Fruit fly (Drosophila melanogaster) whole organism, embryonic: Measurements from ENCODE around the gene CG4230.
A peak's percentile ranks its signal among the peaks of the same experiment; 100 is the strongest.

ENCODE experiments used
- Abd-B ChIP-seq: fragments of 200-800 bp; sonication (Bioruptor generic); optimal IDR thresholded peaks from 2 replicates; lab custom pipeline; 2018; ENCODE audit warnings: missing biosample characterization, mild to moderate bottlenecking, missing genetic modification characterization, moderate library complexity
- C15 ChIP-seq: fragments of 200-800 bp; sonication (Bioruptor generic); IDR thresholded peaks from 3 replicates; pipeline ENCODE4 v1.3.6; 2022; ENCODE audit warnings: missing biosample characterization, missing genetic modification characterization
- CG10147 ChIP-seq: fragments of 200-800 bp; sonication (Bioruptor generic); optimal IDR thresholded peaks from 2 replicates; lab custom pipeline; 2019; ENCODE audit warnings: missing biosample characterization, mild to moderate bottlenecking, missing genetic modification characterization, moderate library complexity
- CG10209 ChIP-seq: fragments of 200-800 bp; sonication (Bioruptor generic); optimal IDR thresholded peaks from 3 replicates; lab custom pipeline; 2017; ENCODE audit warnings: missing biosample characterization, mild to moderate bottlenecking, missing genetic modification characterization, missing genetic modification reagents
- CG10274 ChIP-seq: fragments of 200-800 bp; sonication (Bioruptor generic); optimal IDR thresholded peaks from 3 replicates; lab custom pipeline; 2017; ENCODE audit warnings: missing biosample characterization, mild to moderate bottlenecking, missing genetic modification characterization
- CG12236 ChIP-seq: fragments of 200-800 bp; sonication (Bioruptor generic); optimal IDR thresholded peaks from 2 replicates; lab custom pipeline; 2016; ENCODE audit warnings: missing biosample characterization, missing genetic modification characterization
- CG13775 ChIP-seq: fragments of 200-800 bp; sonication (Bioruptor generic); optimal IDR thresholded peaks from 3 replicates; lab custom pipeline; 2017; ENCODE audit warnings: missing biosample characterization, mild to moderate bottlenecking, missing genetic modification characterization
- CG14014 ChIP-seq: fragments of 200-800 bp; sonication (Bioruptor generic); IDR thresholded peaks from 2 replicates; pipeline ENCODE4 v1.3.6; 2022; ENCODE audit warnings: missing biosample characterization, missing genetic modification characterization
- CG1647 ChIP-seq: fragments of 200-800 bp; sonication (Bioruptor generic); optimal IDR thresholded peaks from 3 replicates; lab custom pipeline; 2016; ENCODE audit warnings: missing biosample characterization, missing genetic modification characterization
- CG16863 ChIP-seq: fragments of 200-800 bp; sonication (Bioruptor generic); optimal IDR thresholded peaks from 3 replicates; lab custom pipeline; 2016; ENCODE audit warnings: missing biosample characterization, missing genetic modification characterization
- CG17802 ChIP-seq: fragments of 200-800 bp; sonication (Bioruptor generic); optimal IDR thresholded peaks from 2 replicates; lab custom pipeline; 2018; ENCODE audit warnings: missing biosample characterization, mild to moderate bottlenecking, missing genetic modification characterization, moderate library complexity
- CG18262 ChIP-seq: fragments of 200-800 bp; optimal IDR thresholded peaks from 3 replicates; lab custom pipeline; 2019; ENCODE audit warnings: missing biosample characterization, mild to moderate bottlenecking, missing genetic modification characterization, moderate library complexity
- CG18476 ChIP-seq: fragments of 200-800 bp; sonication (Bioruptor generic); optimal IDR thresholded peaks from 2 replicates; lab custom pipeline; 2016; ENCODE audit warnings: missing biosample characterization, mild to moderate bottlenecking, missing genetic modification characterization
- CG2129 ChIP-seq: fragments of 200-800 bp; sonication (Bioruptor generic); IDR thresholded peaks from 2 replicates; pipeline ENCODE4 v1.3.6; 2022; ENCODE audit warnings: missing biosample characterization, missing genetic modification characterization; ENCODE audit not compliant: partially characterized antibody
- CG2678 ChIP-seq: fragments of 200-800 bp; sonication (Bioruptor generic); optimal IDR thresholded peaks from 3 replicates; lab custom pipeline; 2019; ENCODE audit warnings: missing biosample characterization, mild to moderate bottlenecking, missing genetic modification characterization, moderate library complexity
- CG30020 ChIP-seq: fragments of 200-800 bp; optimal IDR thresholded peaks from 2 replicates; lab custom pipeline; 2019; ENCODE audit warnings: missing biosample characterization, mild to moderate bottlenecking, missing genetic modification characterization, moderate library complexity
- CG6765 ChIP-seq: fragments of 200-800 bp; sonication (Bioruptor generic); optimal IDR thresholded peaks from 3 replicates; lab custom pipeline; 2017; ENCODE audit warnings: missing biosample characterization, mild to moderate bottlenecking, missing genetic modification characterization
- CG7357 ChIP-seq: fragments of 200-800 bp; sonication (Bioruptor generic); IDR thresholded peaks from 3 replicates; pipeline ENCODE4 v1.3.6; 2022; ENCODE audit warnings: missing biosample characterization, missing genetic modification characterization
- CG7928 ChIP-seq: fragments of 200-800 bp; sonication (Bioruptor generic); optimal IDR thresholded peaks from 2 replicates; lab custom pipeline; 2017; ENCODE audit warnings: missing biosample characterization, mild to moderate bottlenecking, missing genetic modification characterization
- CG8765 ChIP-seq: fragments of 200-800 bp; sonication (Bioruptor generic); IDR thresholded peaks from 2 replicates; pipeline ENCODE4 v1.3.6; 2022; ENCODE audit warnings: missing biosample characterization, missing genetic modification characterization
- CHES-1-like ChIP-seq: fragments of 200-800 bp; sonication (Bioruptor generic); optimal IDR thresholded peaks from 2 replicates; lab custom pipeline; 2016; ENCODE audit warnings: missing biosample characterization, missing genetic modification characterization
- Dip2 ChIP-seq: fragments of 200-800 bp; sonication (Bioruptor generic); IDR thresholded peaks from 2 replicates; pipeline ENCODE4 v1.3.6; 2022; ENCODE audit warnings: missing biosample characterization, missing genetic modification characterization
- Fer1 ChIP-seq: fragments of 200-800 bp; sonication (Bioruptor generic); optimal IDR thresholded peaks from 2 replicates; lab custom pipeline; 2017; ENCODE audit warnings: missing biosample characterization, mild to moderate bottlenecking, missing genetic modification characterization
- HLH54F ChIP-seq: fragments of 200-800 bp; sonication (Bioruptor generic); optimal IDR thresholded peaks from 3 replicates; lab custom pipeline; 2016; ENCODE audit warnings: missing biosample characterization, missing genetic modification characterization
- HmgD ChIP-seq: fragments of 200-800 bp; sonication (Bioruptor generic); optimal IDR thresholded peaks from 3 replicates; lab custom pipeline; 2016; ENCODE audit warnings: missing biosample characterization, missing genetic modification characterization
- Hmx ChIP-seq: fragments of 200-800 bp; sonication (Bioruptor generic); optimal IDR thresholded peaks from 2 replicates; lab custom pipeline; 2016; ENCODE audit warnings: missing biosample characterization, missing genetic modification characterization
- MBD-R2 ChIP-seq: fragments of 200-800 bp; sonication (Bioruptor generic); IDR thresholded peaks from 2 replicates; pipeline ENCODE4 v1.3.6; 2022; ENCODE audit warnings: missing biosample characterization, missing genetic modification characterization
- NK7.1 ChIP-seq: fragments of 200-800 bp; sonication (Bioruptor generic); optimal IDR thresholded peaks from 3 replicates; lab custom pipeline; 2016; ENCODE audit warnings: missing biosample characterization, missing genetic modification characterization
- Nf-YA ChIP-seq: fragments of 200-800 bp; sonication (Bioruptor generic); IDR thresholded peaks from 2 replicates; pipeline ENCODE4 v1.3.6; 2022; ENCODE audit warnings: missing biosample characterization, missing genetic modification characterization
- Sox102F ChIP-seq: fragments of 200-800 bp; sonication (Bioruptor generic); optimal IDR thresholded peaks from 2 replicates; lab custom pipeline; 2018; ENCODE audit warnings: missing biosample characterization, mild to moderate bottlenecking, missing genetic modification characterization, moderate library complexity
- Xrp1 ChIP-seq: fragments of 200-800 bp; sonication (Bioruptor generic); IDR thresholded peaks from 2 replicates; pipeline ENCODE4 v1.3.6; 2022; ENCODE audit warnings: missing biosample characterization, missing genetic modification characterization
- ato ChIP-seq: fragments of 200-800 bp; sonication (Bioruptor generic); IDR thresholded peaks from 2 replicates; pipeline ENCODE4 v1.3.6; 2022; ENCODE audit warnings: missing biosample characterization, missing genetic modification characterization; ENCODE audit not compliant: partially characterized antibody
- cas ChIP-seq: fragments of 200-800 bp; sonication (Bioruptor generic); IDR thresholded peaks from 2 replicates; pipeline ENCODE4 v1.3.6; 2022; ENCODE audit warnings: missing biosample characterization, missing genetic modification characterization
- chif ChIP-seq, 2 experiments: fragments of 200-800 bp; sonication (Bioruptor generic); optimal IDR thresholded peaks; 3 replicates each; lab custom pipeline; 2016; ENCODE audit warnings: missing biosample characterization in 2 of 2, missing genetic modification characterization in 2 of 2
- corto ChIP-seq: fragments of 200-800 bp; sonication (Bioruptor generic); optimal IDR thresholded peaks from 2 replicates; lab custom pipeline; 2016; ENCODE audit warnings: missing biosample characterization, mild to moderate bottlenecking, missing genetic modification characterization, moderate library complexity
- da ChIP-seq: fragments of 200-800 bp; sonication (Bioruptor generic); optimal IDR thresholded peaks from 2 replicates; lab custom pipeline; 2016; ENCODE audit warnings: missing biosample characterization, missing genetic modification characterization
- dan ChIP-seq: fragments of 200-800 bp; sonication (Bioruptor generic); IDR thresholded peaks from 2 replicates; pipeline ENCODE4 v1.3.6; 2022; ENCODE audit warnings: missing biosample characterization, missing genetic modification characterization
- jumu ChIP-seq: fragments of 200-800 bp; sonication (Bioruptor generic); optimal IDR thresholded peaks from 3 replicates; lab custom pipeline; 2016; ENCODE audit warnings: missing biosample characterization, missing genetic modification characterization
- kah ChIP-seq: fragments of 200-800 bp; sonication (Bioruptor generic); optimal IDR thresholded peaks from 2 replicates; lab custom pipeline; 2018; ENCODE audit warnings: missing biosample characterization, mild to moderate bottlenecking, missing genetic modification characterization
- kay ChIP-seq: fragments of 200-800 bp; sonication (Bioruptor generic); optimal IDR thresholded peaks from 2 replicates; lab custom pipeline; 2016; ENCODE audit warnings: missing biosample characterization, missing genetic modification characterization
- lilli ChIP-seq: fragments of 200-800 bp; sonication (Bioruptor generic); optimal IDR thresholded peaks from 3 replicates; lab custom pipeline; 2016; ENCODE audit warnings: missing biosample characterization, missing genetic modification characterization
- lov ChIP-seq, 2 experiments: fragments of 200-800 bp in 1 of 2; fragments of >200 bp in 1 of 2; sonication (Bioruptor generic) in 1 of 2; IDR thresholded peaks in 1 of 2; optimal IDR thresholded peaks in 1 of 2; 2 replicates in 1 of 2; 3 replicates in 1 of 2; pipeline versions ENCODE4 v1.3.6 to Lab custom; 2017 to 2022; ENCODE audit warnings: missing biosample characterization in 1 of 2, missing genetic modification characterization in 1 of 2
- pan ChIP-seq, 4 experiments: fragments of >200 bp in 3 of 4; fragments of 200-800 bp in 1 of 4; sonication (Bioruptor generic) in 1 of 4; optimal IDR thresholded peaks in 3 of 4; IDR thresholded peaks in 1 of 4; 2 replicates each; pipeline versions ENCODE4 v1.3.6 to Lab custom; 2017 to 2022; ENCODE audit warnings: missing biosample characterization in 2 of 4, missing genetic modification characterization in 2 of 4, mixed read lengths in 1 of 4
- pzg ChIP-seq: fragments of 200-800 bp; sonication (Bioruptor generic); optimal IDR thresholded peaks from 3 replicates; lab custom pipeline; 2018; ENCODE audit warnings: missing biosample characterization, mild to moderate bottlenecking, missing genetic modification characterization, moderate library complexity
- slp2 ChIP-seq: fragments of 200-800 bp; sonication (Bioruptor generic); optimal IDR thresholded peaks from 2 replicates; lab custom pipeline; 2016; ENCODE audit warnings: missing biosample characterization, missing genetic modification characterization
- sr ChIP-seq: fragments of 200-800 bp; sonication (Bioruptor generic); IDR thresholded peaks from 3 replicates; pipeline ENCODE4 v1.3.6; 2022; ENCODE audit warnings: missing biosample characterization, missing genetic modification characterization
- sug ChIP-seq: fragments of 200-800 bp; optimal IDR thresholded peaks from 2 replicates; lab custom pipeline; 2019; ENCODE audit warnings: missing biosample characterization, mild to moderate bottlenecking, missing genetic modification characterization, moderate library complexity
- tna ChIP-seq: fragments of 200-800 bp; sonication (Bioruptor generic); IDR thresholded peaks from 2 replicates; pipeline ENCODE4 v1.3.6; 2022; ENCODE audit warnings: missing biosample characterization, missing genetic modification characterization; ENCODE audit not compliant: partially characterized antibody
- zfh2 ChIP-seq: fragments of 200-800 bp; sonication (Bioruptor generic); optimal IDR thresholded peaks from 2 replicates; lab custom pipeline; 2016; ENCODE audit warnings: missing biosample characterization, missing genetic modification characterization

Gene CG4230

dm6 chr2L:5107626-5108272, 11.7 kb downstream of the CG4230 start (continued):
- TF ChIP-seq CG2678 (tag; lab: Kevin White, UChicago) (peak; percentile 97), da (GFP tag; lab: Kevin White, UChicago) (peak; percentile 92), chif (GFP tag; optimal IDR thresholded peaks at IDR 0.05; lab: Kevin White, UChicago) (peak; percentile 97 to 98), CG12236 (peak; percentile 94), CG10209 (peak; percentile 96), kah (GFP tag; lab: Kevin White, UChicago) (peak; percentile 63), jumu (peak; percentile 98), CG6765 (peak; percentile 93), CG2129 (GFP tag; lab: Robert Waterston, UW) (no peak), CG7928 (GFP tag; lab: Kevin White, UChicago) (peak; percentile 72), Dip2 (GFP tag; lab: Robert Waterston, UW) (0 out of 2 replicates have a peak, but pooled peaks have one; percentile 7), HmgD (peak; percentile 93), Hmx (GFP tag; lab: Kevin White, UChicago) (peak; percentile 97), NK7.1 (GFP tag; lab: Kevin White, UChicago) (peak; percentile 94), sr (GFP tag; lab: Robert Waterston, UW) (peak; percentile 71), CG18476 (GFP tag; lab: Kevin White, UChicago) (peak; percentile 88), lov (optimal IDR thresholded peaks at IDR 0.05; lab: Kevin White, UChicago) (no peak), lov (GFP tag; IDR thresholded peaks at IDR 0.05; lab: Robert Waterston, UW) (no peak), zfh2 (GFP tag; lab: Kevin White, UChicago) (peak; percentile 99), CG30020 (peak; percentile 76), Fer1 (GFP tag; lab: Kevin White, UChicago) (peak; percentile 96)

- TF ChIP-seq HLH54F (GFP tag; lab: Kevin White, UChicago) (no peak), lilli (GFP tag; lab: Kevin White, UChicago) (no peak), pzg (GFP tag; lab: Kevin White, UChicago) (no peak), Sox102F (GFP tag; lab: Kevin White, UChicago) (no peak), ato (peak; percentile 50; the same call in 1 of the 2 replicates), C15 (GFP tag; lab: Robert Waterston, UW) (no peak), dan (GFP tag; lab: Robert Waterston, UW) (no peak), pan (optimal IDR thresholded peaks at IDR 0.05; lab: Kevin White, UChicago) (no peak), pan (GFP tag; optimal IDR thresholded peaks at IDR 0.05 in 1 of 2, IDR thresholded peaks at IDR 0.05 in 1 of 2) (no peak), CG18262 (tag; lab: Kevin White, UChicago) (no peak), CG13775 (GFP tag; lab: Kevin White, UChicago) (no peak), CG10147 (no peak), Abd-B (no peak), CHES-1-like (GFP tag; lab: Kevin White, UChicago) (no peak), MBD-R2 (GFP tag; lab: Robert Waterston, UW) (no peak), CG16863 (no peak), slp2 (GFP tag; lab: Kevin White, UChicago) (no peak), cas (GFP tag; lab: Robert Waterston, UW) (no peak), CG14014 (GFP tag; lab: Robert Waterston, UW) (no peak; the same call in 1 of the 2 replicates), CG8765 (GFP tag; lab: Robert Waterston, UW) (no peak), CG7357 (no peak), CG17802 (tag; lab: Kevin White, UChicago) (no peak), tna (GFP tag; lab: Robert Waterston, UW) (no peak), kay (GFP tag; lab: Kevin White, UChicago) (no peak), Xrp1 (GFP tag; lab: Robert Waterston, UW) (no peak), CG1647 (GFP tag; lab: Kevin White, UChicago) (no peak), sug (no peak), corto (GFP tag; lab: Kevin White, UChicago) (peak; percentile 45), CG10274 (GFP tag; lab: Kevin White, UChicago) (no peak), Nf-YA (GFP tag; lab: Robert Waterston, UW) (no peak)
Measured at dm6 chr2L:5108273-5108653, 12.2 kb downstream of the CG4230 start.
